Worm (Caenorhabditis elegans): ENCODE results near the gene H08J19.1.

- TF ChIP-seq hnd-1 (tag; optimal IDR thresholded peaks at IDR 0.05) (no peak), hmg-4 (GFP tag; optimal IDR thresholded peaks at IDR 0.05) (no peak), ceh-13 (GFP tag; optimal IDR thresholded peaks at IDR 0.05) (no peak), sea-1 (GFP tag; conservative IDR thresholded peaks at IDR 0.05) (no peak), flt-1 (GFP tag; IDR thresholded peaks at IDR 0.05) (no peak), ama-1 (optimal IDR thresholded peaks at IDR 0.05) (no peak), aly-1 (tag; optimal IDR thresholded peaks at IDR 0.05) (no peak), tbx-37 (GFP tag; conservative IDR thresholded peaks at IDR 0.05) (no peak), tra-4 (tag; optimal IDR thresholded peaks at IDR 0.05) (no peak), ceh-36 (tag; optimal IDR thresholded peaks at IDR 0.05) (no peak), B0310.2 (tag; optimal IDR thresholded peaks at IDR 0.05) (no peak)
Measured at ce11 chrX:15630790-15631204, 11.9 kb upstream of the H08J19.1 start.
